Fruit fly (Drosophila melanogaster) whole organism, prepupa: Measurements from ENCODE around the gene Grx5.

Source experiments
- CG10669 ChIP-seq: fragments of 200-800 bp; sonication (Bioruptor generic); optimal IDR thresholded peaks from 3 replicates; lab custom pipeline; 2018; ENCODE audit warnings: missing biosample characterization, mild to moderate bottlenecking, missing genetic modification characterization, moderate library complexity
- CG11294 ChIP-seq: fragments of 200-800 bp; sonication (Bioruptor generic); IDR thresholded peaks from 2 replicates; pipeline ENCODE4 v1.3.6; 2022; ENCODE audit warnings: missing biosample characterization, missing genetic modification characterization
- CG11902 ChIP-seq: fragments of 200-800 bp; sonication (Bioruptor generic); optimal IDR thresholded peaks from 3 replicates; lab custom pipeline; 2016; ENCODE audit warnings: missing biosample characterization, missing genetic modification characterization
- CG1621 ChIP-seq: fragments of 200-800 bp; sonication (Bioruptor generic); optimal IDR thresholded peaks from 3 replicates; lab custom pipeline; 2018; ENCODE audit warnings: missing biosample characterization, mild to moderate bottlenecking, missing genetic modification characterization
- CG3032 ChIP-seq: fragments of 200-800 bp; optimal IDR thresholded peaks from 2 replicates; lab custom pipeline; 2019; ENCODE audit warnings: missing biosample characterization, mild to moderate bottlenecking, missing genetic modification characterization, moderate library complexity
- CG31627 ChIP-seq: fragments of 200-800 bp; sonication (Bioruptor generic); optimal IDR thresholded peaks from 3 replicates; lab custom pipeline; 2016; ENCODE audit warnings: missing biosample characterization, missing genetic modification characterization
- CG32006 ChIP-seq: fragments of 200-800 bp; sonication (Bioruptor generic); optimal IDR thresholded peaks from 3 replicates; lab custom pipeline; 2017; ENCODE audit warnings: missing biosample characterization, mild to moderate bottlenecking, missing genetic modification characterization
- CG4318 ChIP-seq: fragments of 200-800 bp; sonication (Bioruptor generic); optimal IDR thresholded peaks from 3 replicates; lab custom pipeline; 2017; ENCODE audit warnings: missing biosample characterization, mild to moderate bottlenecking, missing genetic modification characterization
- CG6163 ChIP-seq: fragments of 200-800 bp; sonication (Bioruptor generic); IDR thresholded peaks from 3 replicates; pipeline ENCODE4 v1.3.6; 2022; ENCODE audit warnings: missing biosample characterization, missing genetic modification characterization
- CG6854 ChIP-seq: fragments of 200-800 bp; sonication (Bioruptor generic); optimal IDR thresholded peaks from 2 replicates; lab custom pipeline; 2017; ENCODE audit warnings: missing biosample characterization, mild to moderate bottlenecking, missing genetic modification characterization
- CG7368 ChIP-seq: fragments of 200-800 bp; sonication (Bioruptor generic); optimal IDR thresholded peaks from 3 replicates; lab custom pipeline; 2016; ENCODE audit warnings: missing biosample characterization, missing genetic modification characterization
- CG8319 ChIP-seq: fragments of 200-800 bp; sonication (Bioruptor generic); optimal IDR thresholded peaks from 3 replicates; lab custom pipeline; 2016; ENCODE audit warnings: missing biosample characterization, missing genetic modification characterization
- Eip78C ChIP-seq: fragments of 200-800 bp; sonication (Bioruptor generic); peaks from one replicate; lab custom pipeline; 2016; ENCODE audit warnings: missing biosample characterization, missing genetic modification characterization
- Eip93F ChIP-seq: fragments of 200-800 bp; sonication (Bioruptor generic); optimal IDR thresholded peaks from 2 replicates; lab custom pipeline; 2016; ENCODE audit warnings: missing biosample characterization, mild to moderate bottlenecking, missing genetic modification characterization
- Ets96B ChIP-seq: fragments of 200-800 bp; optimal IDR thresholded peaks from 2 replicates; lab custom pipeline; 2019; ENCODE audit warnings: missing biosample characterization, mild to moderate bottlenecking, missing genetic modification characterization, moderate library complexity
- Gug ChIP-seq: fragments of 200-800 bp; sonication (Bioruptor generic); IDR thresholded peaks from 2 replicates; pipeline ENCODE4 v1.3.6; 2022; ENCODE audit warnings: missing biosample characterization, missing genetic modification characterization
- Hr38 ChIP-seq: sonication (Bioruptor generic); optimal IDR thresholded peaks from 2 replicates; lab custom pipeline; 2016; ENCODE audit warnings: missing biosample characterization, missing genetic modification characterization
- Lpt ChIP-seq: fragments of 200-800 bp; sonication (Bioruptor generic); optimal IDR thresholded peaks from 3 replicates; lab custom pipeline; 2016; ENCODE audit warnings: missing biosample characterization, missing genetic modification characterization
- OdsH ChIP-seq: fragments of 200-800 bp; sonication (Bioruptor generic); optimal IDR thresholded peaks from 3 replicates; lab custom pipeline; 2016; ENCODE audit warnings: missing biosample characterization, missing genetic modification characterization
- Sox15 ChIP-seq: fragments of 200-800 bp; sonication (Bioruptor generic); optimal IDR thresholded peaks from 3 replicates; lab custom pipeline; 2016; ENCODE audit warnings: missing biosample characterization, missing genetic modification characterization
- achi ChIP-seq: fragments of 200-800 bp; sonication (Bioruptor generic); optimal IDR thresholded peaks from 3 replicates; lab custom pipeline; 2016; ENCODE audit warnings: missing biosample characterization, missing genetic modification characterization
- acj6 ChIP-seq: fragments of 200-800 bp; sonication (Bioruptor generic); optimal IDR thresholded peaks from 3 replicates; lab custom pipeline; 2016; ENCODE audit warnings: missing biosample characterization, missing genetic modification characterization
- dac ChIP-seq: fragments of 200-800 bp; sonication (Bioruptor generic); optimal IDR thresholded peaks from 2 replicates; lab custom pipeline; 2017; ENCODE audit warnings: missing biosample characterization, mild to moderate bottlenecking, missing genetic modification characterization
- dsx ChIP-seq: fragments of 200-800 bp; optimal IDR thresholded peaks from 3 replicates; lab custom pipeline; 2019; ENCODE audit warnings: missing biosample characterization, mild to moderate bottlenecking, missing genetic modification characterization, moderate library complexity; ENCODE audit not compliant: poor library complexity, severe bottlenecking
- eg ChIP-seq: fragments of 200-800 bp; sonication (Bioruptor generic); IDR thresholded peaks from 3 replicates; pipeline ENCODE4 v1.3.6; 2022; ENCODE audit warnings: missing biosample characterization, missing genetic modification characterization
- fd85E ChIP-seq: fragments of 200-800 bp; sonication (Bioruptor generic); optimal IDR thresholded peaks from 3 replicates; lab custom pipeline; 2016; ENCODE audit warnings: missing biosample characterization, missing genetic modification characterization
- fkh ChIP-seq: fragments of 200-800 bp; sonication (Bioruptor generic); optimal IDR thresholded peaks from 3 replicates; lab custom pipeline; 2017; ENCODE audit warnings: missing biosample characterization, mild to moderate bottlenecking, missing genetic modification characterization, moderate library complexity
- pdm3 ChIP-seq: fragments of 200-800 bp; sonication (Bioruptor generic); optimal IDR thresholded peaks from 3 replicates; lab custom pipeline; 2016; ENCODE audit warnings: missing biosample characterization, missing genetic modification characterization
- salr ChIP-seq, 2 experiments: fragments of 200-800 bp; sonication (Bioruptor generic); optimal IDR thresholded peaks; 3 replicates each; lab custom pipeline; 2016 to 2018; ENCODE audit warnings: missing biosample characterization in 2 of 2, missing genetic modification characterization in 2 of 2, mild to moderate bottlenecking in 1 of 2
- spab ChIP-seq: fragments of 200-800 bp; sonication (Bioruptor generic); optimal IDR thresholded peaks from 2 replicates; lab custom pipeline; 2017; ENCODE audit warnings: missing biosample characterization, mild to moderate bottlenecking, missing genetic modification characterization, missing genetic modification reagents
- svp ChIP-seq: fragments of 200-800 bp; sonication (Bioruptor generic); peaks from one replicate; lab custom pipeline; 2016; ENCODE audit warnings: missing biosample characterization, missing genetic modification characterization
- topi ChIP-seq: fragments of 200-800 bp; sonication (Bioruptor generic); optimal IDR thresholded peaks from 3 replicates; lab custom pipeline; 2016; ENCODE audit warnings: missing biosample characterization, missing genetic modification characterization

The Grx5 gene

DNA sequence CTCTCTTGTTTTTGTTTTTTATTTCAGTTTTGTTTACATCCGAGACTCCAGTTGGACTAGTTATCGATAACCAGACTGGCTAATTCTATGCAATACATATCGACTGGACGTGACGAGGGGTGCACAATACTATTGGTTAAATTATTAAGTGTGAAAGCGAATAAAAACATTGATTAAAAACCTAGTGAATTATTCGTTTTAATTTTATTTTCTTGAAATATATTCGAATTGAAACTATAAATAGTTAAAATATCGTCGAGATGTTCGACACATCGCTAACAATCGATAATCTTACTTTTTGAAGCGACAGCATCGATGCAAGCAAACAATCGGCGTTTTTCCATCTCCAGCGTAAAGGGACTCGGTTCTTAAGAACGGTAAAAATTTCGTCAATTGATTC lies 1.0 kb upstream of the Grx5 start, which contains the start of the genes CG32590 and Flo2 (continued):
- TF ChIP-seq dac (no peak), CG32006 (GFP tag; lab: Kevin White, UChicago) (no peak), acj6 (GFP tag; lab: Kevin White, UChicago) (peak; percentile 77), fkh (no peak), spab (GFP tag; lab: Kevin White, UChicago) (no peak), Hr38 (GFP tag; lab: Kevin White, UChicago) (no peak), topi (GFP tag; lab: Kevin White, UChicago) (peak; percentile 70), achi (GFP tag; lab: Kevin White, UChicago) (peak; percentile 58), CG11294 (GFP tag; lab: Robert Waterston, UW) (peak; percentile 51; the same call in 1 of the 2 replicates), CG3032 (tag; lab: Kevin White, UChicago) (peak; percentile 53), CG10669 (GFP tag; lab: Kevin White, UChicago) (peak; percentile 29), fd85E (no peak), CG8319 (GFP tag; lab: Kevin White, UChicago) (peak; percentile 39), CG31627 (GFP tag; lab: Kevin White, UChicago) (peak; percentile 74), CG1621 (tag; lab: Kevin White, UChicago) (no peak), Ets96B (tag; lab: Kevin White, UChicago) (peak; percentile 53), Eip78C (GFP tag; lab: Kevin White, UChicago) (peak; percentile 84), Lpt (GFP tag; lab: Kevin White, UChicago) (peak; percentile 46), Eip93F (GFP tag; lab: Kevin White, UChicago) (peak; percentile 29), pdm3 (peak; percentile 69)

DNA sequence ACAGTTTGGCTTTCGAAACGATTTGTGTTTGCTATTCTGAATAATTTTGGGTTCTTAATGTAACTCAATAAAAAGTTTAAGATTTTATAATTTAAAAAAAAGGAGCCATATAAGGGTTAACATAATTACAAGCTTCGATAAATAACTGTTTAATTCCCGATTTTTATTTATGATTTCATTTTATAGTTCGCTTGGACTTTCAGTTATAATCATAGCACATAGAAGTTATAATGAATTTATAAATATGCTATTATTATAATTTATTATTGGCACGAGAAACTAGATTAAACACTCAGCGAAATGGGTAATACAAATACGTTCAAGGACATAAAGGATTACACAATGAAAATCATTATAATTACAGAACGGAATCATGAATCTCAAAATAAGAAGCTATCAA lies 1.6 kb downstream of the Grx5 start, which contains the start of gene CG14410:
CG14410 (plus strand) TSS at position 301 of the 400 bp plus-strand sequence.
- TF ChIP-seq salr (GFP tag; optimal IDR thresholded peaks at IDR 0.05; lab: Kevin White, UChicago) (no peak), topi (GFP tag; lab: Kevin White, UChicago) (no peak), spab (GFP tag; lab: Kevin White, UChicago) (no peak), CG6163 (GFP tag; lab: Robert Waterston, UW) (no peak), Gug (GFP tag; lab: Robert Waterston, UW) (no peak), achi (GFP tag; lab: Kevin White, UChicago) (no peak), OdsH (GFP tag; lab: Kevin White, UChicago) (no peak), CG7368 (GFP tag; lab: Kevin White, UChicago) (no peak), Hr38 (GFP tag; lab: Kevin White, UChicago) (no peak), Eip93F (GFP tag; lab: Kevin White, UChicago) (no peak), Sox15 (no peak), CG8319 (GFP tag; lab: Kevin White, UChicago) (no peak), Ets96B (tag; lab: Kevin White, UChicago) (no peak), CG4318 (no peak)

DNA sequence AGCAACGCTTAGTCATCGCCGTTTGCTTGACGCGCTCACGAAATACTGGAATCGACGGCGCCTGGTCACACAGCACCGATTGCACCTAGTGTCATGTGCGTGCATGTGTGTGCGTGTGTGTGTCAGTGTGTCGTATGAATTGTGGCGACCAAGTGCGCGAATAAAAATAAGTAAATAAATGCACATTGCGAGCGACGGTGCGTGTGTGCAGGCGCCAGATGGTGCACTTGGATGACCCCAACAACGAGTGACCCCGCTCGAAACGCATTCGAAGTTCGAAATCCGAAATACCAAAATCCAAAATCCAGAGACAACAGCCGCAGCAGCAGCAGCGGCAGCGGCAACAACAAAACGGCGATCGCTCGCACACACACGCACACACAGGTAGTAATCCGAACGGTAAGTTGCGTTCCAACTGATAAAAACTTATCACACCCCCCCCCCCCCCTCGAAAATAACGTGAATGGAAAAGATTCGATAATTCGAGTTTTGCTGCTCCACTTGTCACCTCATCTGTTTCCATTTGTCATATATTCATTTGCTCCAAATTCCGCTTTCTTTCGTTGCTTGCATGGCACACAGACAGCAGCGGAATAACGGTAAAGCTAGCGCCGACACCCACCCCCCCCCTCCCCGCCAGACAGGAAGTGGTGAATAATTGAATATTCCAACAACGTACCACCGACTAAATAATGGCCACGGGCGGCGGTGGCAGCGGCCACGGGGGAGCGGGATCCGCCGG lies 5.3 kb downstream of the Grx5 start, which contains the start of gene CG14411:
CG14411 (plus strand) TSS at position 86 of the 742 bp plus-strand sequence.
- TF ChIP-seq svp (GFP tag; lab: Kevin White, UChicago), result peak; percentile 80
- TF ChIP-seq CG6854 (GFP tag; lab: Kevin White, UChicago), result peak; percentile 7
- TF ChIP-seq eg (GFP tag; lab: Robert Waterston, UW), result 0 out of 3 replicates have a peak, but pooled peaks have one; percentile 9
- TF ChIP-seq achi (GFP tag; lab: Kevin White, UChicago), result peak; percentile 43
- TF ChIP-seq CG8319 (GFP tag; lab: Kevin White, UChicago), result no peak
- peak; percentile 64 for TF ChIP-seq Eip78C (GFP tag; lab: Kevin White, UChicago)
- TF ChIP-seq Lpt (GFP tag; lab: Kevin White, UChicago), result no peak
- peak; percentile 20 for TF ChIP-seq fkh

DNA sequence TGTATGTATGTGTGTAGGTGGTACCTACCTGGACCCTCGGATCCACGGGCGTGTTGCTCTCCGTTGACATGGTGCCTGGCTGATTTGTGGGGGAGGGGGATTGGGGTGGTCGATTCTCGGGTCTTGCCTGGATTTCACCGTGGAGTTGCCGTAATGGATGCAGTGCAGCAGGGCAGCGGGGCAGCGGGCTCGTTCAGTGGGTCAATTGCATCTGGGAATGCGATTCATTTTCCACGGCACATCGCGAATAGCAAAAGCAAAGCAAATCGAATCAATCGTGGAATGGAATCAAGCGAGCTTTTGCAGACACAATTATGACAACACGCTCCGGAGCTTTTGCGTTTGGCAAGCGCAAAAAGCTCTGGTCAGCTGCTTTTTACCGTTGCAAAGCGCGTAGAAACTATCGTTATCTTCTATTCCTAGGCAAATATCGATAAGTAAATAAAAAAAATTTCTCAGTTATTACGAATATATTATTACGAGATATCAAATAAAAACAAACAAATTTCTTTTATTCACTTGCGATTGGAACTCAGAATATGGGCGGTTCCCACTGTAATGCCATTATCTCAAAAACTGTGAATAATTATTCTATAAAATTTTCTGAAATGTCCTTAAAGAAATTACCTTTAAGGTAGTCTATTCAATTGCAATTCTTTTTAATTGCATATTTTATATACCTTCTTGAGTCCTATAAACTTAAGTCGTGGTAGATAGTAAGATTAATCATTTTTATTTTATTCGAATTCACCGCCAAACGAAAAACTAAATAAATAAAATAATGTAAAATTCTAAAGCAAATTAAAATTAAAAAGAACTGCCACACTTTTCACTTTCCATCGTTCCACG lies 6.1 kb downstream of the Grx5 start, which contains the start of gene CG14408:
CG14408 (minus strand) TSS at position 321 of the 849 bp plus-strand sequence.
- TF ChIP-seq topi (GFP tag; lab: Kevin White, UChicago) (peak; percentile 3), fkh (peak; percentile 6), CG11902 (GFP tag; lab: Kevin White, UChicago) (no peak), Eip78C (GFP tag; lab: Kevin White, UChicago) (peak; percentile 51), dsx (GFP tag; lab: Kevin White, UChicago) (no peak)
